Fruit fly (Drosophila melanogaster): ENCODE measurements around the gene CG33494.

CG33494 gene

dm6 chr3R:25489685-25490084 is 5.3 kb downstream of the CG33494 start (continued):
- peak; percentile 80 for TF ChIP-seq Dll (GFP tag; IDR thresholded peaks at IDR 0.05; ENCODE audit: partially characterized antibody)
- no peak for TF ChIP-seq slp2 (GFP tag; optimal IDR thresholded peaks at IDR 0.05)
- 0 out of 3 replicates have a peak, but pooled peaks have one; percentile 23 for TF ChIP-seq hb (GFP tag; IDR thresholded peaks at IDR 0.05; ENCODE audit: partially characterized antibody)
- no peak for TF ChIP-seq sens-2 (GFP tag; IDR thresholded peaks at IDR 0.05)
- TF ChIP-seq tna (GFP tag; IDR thresholded peaks at IDR 0.05; ENCODE audit: partially characterized antibody): peak; percentile 52; the same call in 1 of the 2 replicates
- TF ChIP-seq CG13287 (GFP tag; IDR thresholded peaks at IDR 0.05; ENCODE audit: partially characterized antibody): peak; percentile 52
- no peak for TF ChIP-seq repo (GFP tag; optimal IDR thresholded peaks at IDR 0.05)
- TF ChIP-seq CoRest (tag; optimal IDR thresholded peaks at IDR 0.05): no peak
- TF ChIP-seq zfh2 (GFP tag; optimal IDR thresholded peaks at IDR 0.05): no peak
- TF ChIP-seq CG6813 (GFP tag; optimal IDR thresholded peaks at IDR 0.05): no peak
- no peak for TF ChIP-seq Kr (GFP tag; optimal IDR thresholded peaks at IDR 0.05)
- TF ChIP-seq Camta (GFP tag; optimal IDR thresholded peaks at IDR 0.05): no peak
- peak; percentile 26 to 38 for TF ChIP-seq crp (GFP tag; optimal IDR thresholded peaks at IDR 0.05)
- no peak for TF ChIP-seq CG30431 (GFP tag; optimal IDR thresholded peaks at IDR 0.05)
- no peak for TF ChIP-seq ems (GFP tag; optimal IDR thresholded peaks at IDR 0.05)
- peak; percentile 40 for TF ChIP-seq cad (GFP tag; optimal IDR thresholded peaks at IDR 0.05)
- peak; percentile 67 for TF ChIP-seq Bgb (GFP tag; IDR thresholded peaks at IDR 0.05; ENCODE audit: partially characterized antibody)
- TF ChIP-seq CG14050 (GFP tag; IDR thresholded peaks at IDR 0.05): no peak
- TF ChIP-seq CG15514 (GFP tag; optimal IDR thresholded peaks at IDR 0.05): no peak
- TF ChIP-seq CG14860 (GFP tag; IDR thresholded peaks at IDR 0.05; ENCODE audit: partially characterized antibody): peak; percentile 66; the same call in 1 of the 3 replicates
- no peak for TF ChIP-seq HLHmδ (GFP tag; optimal IDR thresholded peaks at IDR 0.05)
- TF ChIP-seq Optix (GFP tag; IDR thresholded peaks at IDR 0.05): peak; percentile 12; the same call in 1 of the 3 replicates
- TF ChIP-seq CG9727 (GFP tag; optimal IDR thresholded peaks at IDR 0.05): no peak
- no peak for TF ChIP-seq CG1529 (GFP tag; optimal IDR thresholded peaks at IDR 0.05)
- TF ChIP-seq Poxn (GFP tag; IDR thresholded peaks at IDR 0.05): no peak
- no peak for TF ChIP-seq schlank (tag; optimal IDR thresholded peaks at IDR 0.05)
- peak; percentile 65; the same call in 2 of the 3 replicates for TF ChIP-seq CG6791 (GFP tag; IDR thresholded peaks at IDR 0.05; ENCODE audit: partially characterized antibody)
- TF ChIP-seq pan (optimal IDR thresholded peaks at IDR 0.05): no peak
- peak in 1 of 2 experiments; percentile 10 for TF ChIP-seq pan (GFP tag; optimal IDR thresholded peaks at IDR 0.05 in 1 of 2, IDR thresholded peaks at IDR 0.05 in 1 of 2)
- 0 out of 2 replicates have a peak, but pooled peaks have one; percentile 38 for TF ChIP-seq sna (GFP tag; IDR thresholded peaks at IDR 0.05; ENCODE audit: partially characterized antibody)
- no peak for TF ChIP-seq fd64A (GFP tag; optimal IDR thresholded peaks at IDR 0.05)
- TF ChIP-seq BEAF-32 (GFP tag; optimal IDR thresholded peaks at IDR 0.05): peak; percentile 72
- TF ChIP-seq vnd (GFP tag; IDR thresholded peaks at IDR 0.05; ENCODE audit: partially characterized antibody): peak; percentile 70
- peak; percentile 78 for TF ChIP-seq zen2 (GFP tag; IDR thresholded peaks at IDR 0.05; ENCODE audit: partially characterized antibody)
- TF ChIP-seq amos (GFP tag; IDR thresholded peaks at IDR 0.05; ENCODE audit: partially characterized antibody): peak; percentile 67
- no peak for TF ChIP-seq CG8359 (GFP tag; optimal IDR thresholded peaks at IDR 0.05; ENCODE audit: borderline replicate concordance)
- peak; percentile 26 for TF ChIP-seq Abd-B (GFP tag; optimal IDR thresholded peaks at IDR 0.05)
- no peak for TF ChIP-seq Hmr (GFP tag; optimal IDR thresholded peaks at IDR 0.05)
- no peak for TF ChIP-seq CG9215 (GFP tag; IDR thresholded peaks at IDR 0.05)
- TF ChIP-seq CG4707 (GFP tag; optimal IDR thresholded peaks at IDR 0.05): no peak
- TF ChIP-seq HLH4C (GFP tag; IDR thresholded peaks at IDR 0.05; ENCODE audit: partially characterized antibody): peak; percentile 57; the same call in 2 of the 3 replicates
- TF ChIP-seq CG2199 (GFP tag; IDR thresholded peaks at IDR 0.05): 0 out of 3 replicates have a peak, but pooled peaks have one; percentile 30
- no peak for TF ChIP-seq trem (tag; optimal IDR thresholded peaks at IDR 0.05)
